Worm (Caenorhabditis elegans) whole organism, mixed stage, embryonic: ENCODE measurements around the gene cah-3.

Source experiments
- M03D4.4 ChIP-seq: sonication (generic microtip); optimal IDR thresholded peaks from 2 replicates; lab custom pipeline; 2017; ENCODE audit warnings: mild to moderate bottlenecking, missing genetic modification characterization, missing compliant biosample characterization
- bed-3 ChIP-seq: fragments of 200-800 bp; sonication (Bioruptor generic); optimal IDR thresholded peaks from 3 replicates; lab custom pipeline; 2018; ENCODE audit warnings: mild to moderate bottlenecking, missing genetic modification characterization, moderate library complexity, missing compliant biosample characterization
- blmp-1 ChIP-seq: fragments of 150-350 bp; optimal IDR thresholded peaks from 2 replicates; lab custom pipeline; 2014; ENCODE audit warnings: missing biosample characterization, missing genetic modification characterization
- ceh-43 ChIP-seq: fragments of 200-800 bp; sonication (Bioruptor generic); optimal IDR thresholded peaks from 2 replicates; lab custom pipeline; 2018; ENCODE audit warnings: mild to moderate bottlenecking, missing genetic modification characterization, moderate library complexity, missing compliant biosample characterization
- ceh-83 ChIP-seq: fragments of 200-800 bp; sonication (Bioruptor generic); optimal IDR thresholded peaks from 2 replicates; lab custom pipeline; 2018; ENCODE audit warnings: mild to moderate bottlenecking, missing genetic modification characterization, missing compliant biosample characterization
- ces-1 ChIP-seq: fragments of 150-350 bp; optimal IDR thresholded peaks from 2 replicates; lab custom pipeline; 2014; ENCODE audit warnings: missing biosample characterization, missing genetic modification reagents, missing genetic modification characterization
- drap-1 ChIP-seq: fragments of 200-800 bp; sonication (Bioruptor generic); optimal IDR thresholded peaks from 3 replicates; lab custom pipeline; 2018; ENCODE audit warnings: mild to moderate bottlenecking, missing genetic modification characterization, missing compliant biosample characterization
- elt-1 ChIP-seq: sonication (generic microtip); optimal IDR thresholded peaks from 2 replicates; lab custom pipeline; 2017; ENCODE audit warnings: missing genetic modification characterization, mild to moderate bottlenecking, missing compliant biosample characterization, antibody characterized with exemption, moderate library complexity, borderline replicate concordance; ENCODE audit not compliant: insufficient read depth
- elt-3 ChIP-seq: fragments of 150-350 bp; optimal IDR thresholded peaks from 2 replicates; lab custom pipeline; 2014; ENCODE audit warnings: missing biosample characterization, missing genetic modification characterization
- flh-1 ChIP-seq: fragments of 200-800 bp; sonication (Bioruptor generic); optimal IDR thresholded peaks from 2 replicates; lab custom pipeline; 2018; ENCODE audit warnings: mild to moderate bottlenecking, missing genetic modification characterization, moderate library complexity, missing compliant biosample characterization
- ham-2 ChIP-seq: fragments of 200-800 bp; sonication (Bioruptor generic); optimal IDR thresholded peaks from 2 replicates; lab custom pipeline; 2018; ENCODE audit warnings: mild to moderate bottlenecking, missing genetic modification characterization, missing compliant biosample characterization
- hlh-1 ChIP-seq: fragments of 150-350 bp; optimal IDR thresholded peaks from 2 replicates; lab custom pipeline; 2014; ENCODE audit warnings: missing biosample characterization, missing genetic modification reagents, missing genetic modification characterization
- lin-13 ChIP-seq: fragments of 150-350 bp; optimal IDR thresholded peaks from 2 replicates; lab custom pipeline; 2014; ENCODE audit warnings: missing biosample characterization, missing genetic modification characterization
- lsy-2 ChIP-seq: fragments of 150-350 bp; optimal IDR thresholded peaks from 2 replicates; lab custom pipeline; 2014; ENCODE audit warnings: missing biosample characterization, missing genetic modification characterization
- mls-2 ChIP-seq: sonication (generic microtip); optimal IDR thresholded peaks from 2 replicates; lab custom pipeline; 2016; ENCODE audit warnings: mild to moderate bottlenecking, missing genetic modification characterization, moderate library complexity, missing compliant biosample characterization
- nhr-12 ChIP-seq: fragments of 150-350 bp; optimal IDR thresholded peaks from 2 replicates; lab custom pipeline; 2014; ENCODE audit warnings: missing biosample characterization, missing genetic modification characterization
- nhr-2 ChIP-seq: fragments of 150-350 bp; optimal IDR thresholded peaks from 2 replicates; lab custom pipeline; 2014; ENCODE audit warnings: missing biosample characterization, missing genetic modification characterization
- nhr-237 ChIP-seq: fragments of 150-350 bp; optimal IDR thresholded peaks from 2 replicates; lab custom pipeline; 2014; ENCODE audit warnings: missing biosample characterization, missing genetic modification characterization
- nhr-28 ChIP-seq: fragments of 150-350 bp; optimal IDR thresholded peaks from 2 replicates; lab custom pipeline; 2014; ENCODE audit warnings: missing biosample characterization, missing genetic modification characterization
- nhr-76 ChIP-seq: sonication (generic microtip); optimal IDR thresholded peaks from 2 replicates; lab custom pipeline; 2017; ENCODE audit warnings: missing biosample characterization, missing genetic modification characterization
- pha-4 ChIP-seq: fragments of 150-350 bp; optimal IDR thresholded peaks from 2 replicates; lab custom pipeline; 2018; ENCODE audit warnings: missing biosample characterization, missing genetic modification reagents, missing genetic modification characterization
- sem-2 ChIP-seq: fragments of 200-800 bp; sonication (Bioruptor generic); optimal IDR thresholded peaks from 2 replicates; lab custom pipeline; 2018; ENCODE audit warnings: mild to moderate bottlenecking, missing genetic modification characterization, missing compliant biosample characterization
- snpc-4 ChIP-seq: fragments of 150-350 bp; optimal IDR thresholded peaks from 2 replicates; lab custom pipeline; 2014; ENCODE audit warnings: missing biosample characterization, missing genetic modification characterization
- sptf-1 ChIP-seq: sonication (generic microtip); optimal IDR thresholded peaks from 2 replicates; lab custom pipeline; 2017; ENCODE audit warnings: mild to moderate bottlenecking, missing genetic modification characterization, moderate library complexity, missing compliant biosample characterization
- unc-120 ChIP-seq: sonication (generic microtip); optimal IDR thresholded peaks from 2 replicates; lab custom pipeline; 2017; ENCODE audit warnings: missing genetic modification characterization, missing compliant biosample characterization; ENCODE audit not compliant: poor library complexity, severe bottlenecking
- unc-62 ChIP-seq: fragments of 150-350 bp; optimal IDR thresholded peaks from 2 replicates; lab custom pipeline; 2014; ENCODE audit warnings: missing biosample characterization, missing genetic modification reagents, missing genetic modification characterization
- ztf-11 ChIP-seq: fragments of 150-350 bp; optimal IDR thresholded peaks from 2 replicates; lab custom pipeline; 2014; ENCODE audit warnings: missing biosample characterization, missing genetic modification characterization

The cah-3 gene

DNA sequence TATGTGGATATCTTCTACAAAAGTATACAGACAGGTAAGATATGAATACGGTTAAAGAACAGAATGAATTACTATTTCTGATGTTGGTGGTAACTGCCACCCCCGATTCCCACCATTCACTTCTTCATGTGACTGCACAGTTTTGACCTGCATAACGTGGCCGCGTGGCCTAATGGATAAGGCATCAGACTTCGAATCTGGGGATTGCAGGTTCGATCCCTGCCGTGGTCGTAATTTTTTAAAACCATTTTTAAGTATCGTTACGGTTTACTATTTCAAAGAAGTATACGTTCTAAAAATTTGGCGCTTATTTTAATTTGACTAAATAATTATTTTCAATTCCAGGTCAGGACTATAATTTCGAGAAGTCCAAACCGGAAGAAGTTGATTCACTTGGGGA lies 26.0 kb upstream of the cah-3 start:
- TF ChIP-seq unc-62 (no peak), elt-1 (tag; lab: Kevin White, UChicago) (no peak), pha-4 (tag; lab: Kevin White, UChicago) (no peak), nhr-28 (tag; lab: Kevin White, UChicago) (no peak), lsy-2 (tag; lab: Kevin White, UChicago) (no peak), sptf-1 (tag; lab: Kevin White, UChicago) (no peak), mls-2 (tag; lab: Kevin White, UChicago) (no peak), ham-2 (GFP tag; lab: Kevin White, UChicago) (no peak), M03D4.4 (no peak), nhr-2 (tag; lab: Kevin White, UChicago) (no peak)

DNA sequence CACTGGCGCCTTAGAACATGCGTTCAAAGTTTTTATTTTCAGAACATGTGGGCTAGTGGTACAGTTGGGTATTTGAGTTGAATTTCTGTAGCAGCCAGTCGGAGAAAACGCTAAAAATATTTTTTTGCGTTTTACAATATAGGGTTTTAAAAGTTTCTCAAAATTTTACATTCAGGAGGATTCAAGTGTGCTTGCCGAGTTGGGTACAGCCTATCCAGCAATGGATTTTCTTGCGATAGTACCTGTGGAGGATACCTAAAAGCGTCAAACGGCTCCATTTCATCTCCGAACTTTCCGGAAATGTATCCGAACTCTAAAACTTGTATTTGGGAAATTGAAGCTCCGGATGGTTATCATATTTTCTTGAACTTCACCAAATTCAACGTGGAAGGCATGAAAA lies 21.1 kb upstream of the cah-3 start:
- no peak for TF ChIP-seq nhr-28 (tag; lab: Kevin White, UChicago)
- no peak for TF ChIP-seq ces-1 (GFP tag; lab: Kevin White, UChicago)
- TF ChIP-seq hlh-1 (tag; lab: Kevin White, UChicago): no peak
- TF ChIP-seq sem-2 (GFP tag; lab: Kevin White, UChicago): no peak
- no peak for TF ChIP-seq drap-1 (GFP tag; lab: Kevin White, UChicago)
- TF ChIP-seq bed-3 (GFP tag; lab: Kevin White, UChicago): no peak
- no peak for TF ChIP-seq blmp-1 (tag; lab: Kevin White, UChicago)
- TF ChIP-seq, all 35 proteins: peak for 0

DNA sequence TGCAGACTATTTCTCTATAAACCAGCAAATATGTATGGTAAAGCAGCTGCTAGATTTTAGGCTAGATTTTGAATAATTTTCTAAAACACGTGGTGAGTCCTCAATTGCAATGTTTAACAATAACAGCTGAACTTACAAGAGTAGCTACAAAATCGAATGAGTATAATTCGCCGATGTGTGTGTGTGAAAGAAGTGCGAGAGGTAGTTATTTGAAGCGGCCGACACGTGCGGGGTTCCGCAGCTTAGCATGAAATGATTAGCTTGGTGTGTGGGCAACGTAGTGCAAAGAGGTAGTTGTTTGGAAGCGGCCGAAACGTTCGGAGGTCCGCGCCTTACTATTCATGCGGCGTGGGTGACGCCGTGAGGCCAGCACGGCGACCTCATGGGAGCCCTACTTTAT lies 18.4 kb upstream of the cah-3 start:
- no peak for TF ChIP-seq nhr-28 (tag; lab: Kevin White, UChicago)
- TF ChIP-seq nhr-12 (tag; lab: Kevin White, UChicago): no peak
- TF ChIP-seq lsy-2 (tag; lab: Kevin White, UChicago): no peak
- TF ChIP-seq blmp-1 (tag; lab: Kevin White, UChicago): no peak
- TF ChIP-seq lin-13 (tag; lab: Kevin White, UChicago): no peak
- no peak for TF ChIP-seq ceh-83 (GFP tag; lab: Kevin White, UChicago)
- no peak for TF ChIP-seq unc-62

DNA sequence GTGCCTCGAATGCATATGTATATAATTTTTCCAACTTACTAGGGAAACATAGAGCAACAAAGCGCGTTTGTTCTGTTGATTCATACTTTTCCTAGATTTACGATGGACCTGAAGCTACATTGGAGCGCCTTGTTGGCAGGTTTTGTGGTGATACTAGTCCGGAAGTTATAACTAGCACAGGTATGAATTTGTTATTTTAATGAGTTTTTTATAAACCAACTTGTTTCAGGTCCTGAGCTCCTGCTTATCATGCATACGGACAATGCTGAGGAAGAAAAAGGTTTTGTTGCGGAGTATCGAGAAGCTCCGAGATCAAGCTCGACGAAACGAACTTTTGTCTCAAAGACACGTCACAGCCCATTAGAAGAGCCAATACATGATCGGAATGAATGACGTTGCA lies 16.5 kb upstream of the cah-3 start, which contains the start of gene F38E9.1:
TSS of gene F38E9.1 (plus strand) at position 301 of the 400 bp plus-strand sequence.
- TF ChIP-seq elt-3 (tag; lab: Kevin White, UChicago) (no peak), ztf-11 (tag; lab: Kevin White, UChicago) (no peak), blmp-1 (tag; lab: Kevin White, UChicago) (no peak), unc-62 (no peak), M03D4.4 (no peak), bed-3 (GFP tag; lab: Kevin White, UChicago) (no peak), nhr-28 (tag; lab: Kevin White, UChicago) (no peak)

DNA sequence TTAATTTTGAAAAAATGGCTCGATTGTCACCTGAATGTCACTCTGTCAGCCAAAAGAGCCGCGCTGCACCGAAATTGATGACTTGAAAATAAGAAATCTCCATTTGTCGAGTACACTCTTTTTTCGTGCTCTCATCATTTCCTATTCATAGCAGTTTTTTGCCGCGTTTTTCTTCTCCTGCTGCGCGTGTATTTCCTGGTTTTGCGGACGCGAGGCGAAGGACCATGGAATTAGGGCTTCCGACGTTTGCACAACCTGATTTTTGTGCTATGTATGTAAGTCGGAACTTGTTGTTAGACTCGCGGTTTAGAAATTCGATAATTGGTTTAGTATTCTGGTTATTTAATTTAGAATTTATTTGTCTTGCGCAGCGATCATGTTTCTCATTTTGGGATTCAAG lies 7.0 kb upstream of the cah-3 start:
- TF ChIP-seq ces-1 (GFP tag; lab: Kevin White, UChicago): peak; percentile 34
- no peak for TF ChIP-seq elt-3 (tag; lab: Kevin White, UChicago)

DNA sequence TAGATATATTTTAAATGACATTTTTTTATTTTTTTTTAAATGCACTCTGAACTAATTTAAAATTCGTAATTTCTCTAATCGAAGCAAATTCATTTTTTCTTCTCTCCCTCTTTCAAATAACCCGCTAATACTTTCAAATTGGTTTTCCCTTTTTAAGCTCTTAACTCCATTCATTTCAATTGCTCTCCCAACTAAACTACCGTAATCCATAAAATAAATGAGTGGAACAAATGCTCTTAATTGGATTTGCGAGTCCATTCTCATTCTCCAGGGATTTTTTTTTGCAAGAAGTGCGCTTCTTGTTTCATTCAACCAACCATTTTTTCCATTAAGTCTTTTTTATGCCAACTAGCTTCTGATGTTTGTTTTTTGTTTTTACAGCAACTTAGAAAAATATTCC lies 6.3 kb upstream of the cah-3 start:
- no peak for TF ChIP-seq lsy-2 (tag; lab: Kevin White, UChicago)
- TF ChIP-seq drap-1 (GFP tag; lab: Kevin White, UChicago): no peak
- no peak for TF ChIP-seq nhr-12 (tag; lab: Kevin White, UChicago)
- TF ChIP-seq nhr-237 (tag; lab: Kevin White, UChicago): no peak
- TF ChIP-seq ces-1 (GFP tag; lab: Kevin White, UChicago): peak; percentile 60

DNA sequence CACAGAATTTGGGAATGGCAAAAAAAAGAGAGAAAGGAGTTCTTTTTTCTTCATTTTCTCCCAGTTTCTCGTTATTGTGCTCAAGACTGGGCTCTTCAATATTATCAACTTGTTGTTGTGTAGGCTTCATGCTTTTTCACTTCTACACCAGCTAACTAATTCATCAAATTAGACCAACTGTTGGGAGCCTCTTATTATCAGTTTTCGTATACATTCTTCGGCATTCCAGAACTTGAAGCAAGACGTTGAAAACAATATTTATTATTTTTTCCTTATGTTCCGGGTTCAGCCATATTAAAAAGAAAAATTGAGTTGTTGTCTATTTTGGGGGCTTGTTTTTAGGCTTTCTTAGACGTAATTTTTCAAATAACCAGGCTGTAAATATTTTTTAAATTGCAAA lies 4.3 kb upstream of the cah-3 start:
- TF ChIP-seq elt-1 (tag; lab: Kevin White, UChicago) (no peak), ham-2 (GFP tag; lab: Kevin White, UChicago) (no peak), unc-62 (no peak), blmp-1 (tag; lab: Kevin White, UChicago) (no peak), unc-120 (tag; lab: Kevin White, UChicago) (no peak), drap-1 (GFP tag; lab: Kevin White, UChicago) (no peak), nhr-28 (tag; lab: Kevin White, UChicago) (no peak)

DNA sequence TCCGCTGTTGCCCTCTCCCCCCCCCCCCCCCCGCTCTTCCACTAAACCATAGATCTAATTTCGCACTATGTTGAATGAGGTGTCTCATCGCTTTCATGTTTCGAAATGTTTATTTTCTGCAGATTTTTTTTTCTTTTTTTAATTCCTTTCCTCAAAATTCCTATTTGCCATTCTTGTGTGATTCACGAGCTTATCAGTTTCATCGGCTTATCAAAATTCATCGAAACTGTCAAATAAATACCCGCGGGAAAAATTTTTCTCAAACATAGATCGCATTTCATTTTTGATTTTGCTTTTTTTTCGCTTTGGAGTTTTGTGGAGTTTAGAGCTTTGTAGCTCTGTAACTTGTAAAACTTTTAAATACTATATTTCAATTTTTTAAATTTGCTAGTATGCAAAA lies 3.2 kb upstream of the cah-3 start:
- TF ChIP-seq unc-62 (no peak), pha-4 (tag; lab: Kevin White, UChicago) (no peak), ces-1 (GFP tag; lab: Kevin White, UChicago) (no peak), ham-2 (GFP tag; lab: Kevin White, UChicago) (no peak), ceh-43 (GFP tag; lab: Kevin White, UChicago) (no peak), flh-1 (GFP tag; lab: Kevin White, UChicago) (no peak), nhr-12 (tag; lab: Kevin White, UChicago) (no peak), mls-2 (tag; lab: Kevin White, UChicago) (no peak), ztf-11 (tag; lab: Kevin White, UChicago) (no peak), unc-120 (tag; lab: Kevin White, UChicago) (no peak), elt-1 (tag; lab: Kevin White, UChicago) (no peak), lsy-2 (tag; lab: Kevin White, UChicago) (no peak), elt-3 (tag; lab: Kevin White, UChicago) (no peak), blmp-1 (tag; lab: Kevin White, UChicago) (no peak), nhr-237 (tag; lab: Kevin White, UChicago) (no peak), sptf-1 (tag; lab: Kevin White, UChicago) (no peak), snpc-4 (tag; lab: Kevin White, UChicago) (no peak), nhr-76 (tag; lab: Kevin White, UChicago) (no peak), lin-13 (tag; lab: Kevin White, UChicago) (no peak)
